Fruit fly (Drosophila melanogaster) whole organism, embryonic: ENCODE data around the gene elB.

Source experiments
- BtbVII ChIP-seq: fragments of 200-800 bp; sonication (Bioruptor generic); optimal IDR thresholded peaks from 3 replicates; lab custom pipeline; 2017; ENCODE audit warnings: missing biosample characterization, mild to moderate bottlenecking, missing genetic modification characterization
- CG13424 ChIP-seq: fragments of 200-800 bp; sonication (Bioruptor generic); optimal IDR thresholded peaks from 2 replicates; lab custom pipeline; 2019; ENCODE audit warnings: missing biosample characterization, mild to moderate bottlenecking, missing genetic modification characterization, moderate library complexity
- CG15011 ChIP-seq: fragments of 200-800 bp; sonication (Bioruptor generic); optimal IDR thresholded peaks from 3 replicates; lab custom pipeline; 2018; ENCODE audit warnings: missing biosample characterization, mild to moderate bottlenecking, missing genetic modification characterization
- CG2678 ChIP-seq: fragments of 200-800 bp; sonication (Bioruptor generic); optimal IDR thresholded peaks from 3 replicates; lab custom pipeline; 2019; ENCODE audit warnings: missing biosample characterization, mild to moderate bottlenecking, missing genetic modification characterization, moderate library complexity
- CG8924 ChIP-seq: fragments of 200-800 bp; optimal IDR thresholded peaks from 3 replicates; lab custom pipeline; 2019; ENCODE audit warnings: missing biosample characterization, mild to moderate bottlenecking, missing genetic modification characterization, moderate library complexity
- Ets65A ChIP-seq: fragments of 200-800 bp; sonication (Bioruptor generic); peaks from one replicate; lab custom pipeline; 2016; ENCODE audit warnings: missing biosample characterization, missing genetic modification characterization
- Hey ChIP-seq: fragments of 200-800 bp; sonication (Bioruptor generic); optimal IDR thresholded peaks from 3 replicates; lab custom pipeline; 2018; ENCODE audit warnings: missing biosample characterization, mild to moderate bottlenecking, missing genetic modification characterization
- ab ChIP-seq: fragments of 200-800 bp; sonication (Bioruptor generic); optimal IDR thresholded peaks from 2 replicates; lab custom pipeline; 2016; ENCODE audit warnings: missing biosample characterization, missing genetic modification characterization
- crc ChIP-seq: fragments of 200-800 bp; sonication (Bioruptor generic); optimal IDR thresholded peaks from 2 replicates; lab custom pipeline; 2016; ENCODE audit warnings: missing biosample characterization, missing genetic modification characterization
- crp ChIP-seq, 2 experiments: fragments of 200-800 bp; sonication (Bioruptor generic); optimal IDR thresholded peaks; 2 replicates in 1 of 2; 3 replicates in 1 of 2; lab custom pipeline; 2017; ENCODE audit warnings: missing biosample characterization in 2 of 2, missing genetic modification characterization in 2 of 2, mild to moderate bottlenecking in 1 of 2, moderate library complexity in 1 of 2
- mld ChIP-seq: fragments of 200-800 bp; sonication (Bioruptor generic); IDR thresholded peaks from 3 replicates; pipeline ENCODE4 v1.3.6; 2022; ENCODE audit warnings: missing biosample characterization, missing genetic modification characterization; ENCODE audit not compliant: partially characterized antibody
- phol ChIP-seq: fragments of 200-800 bp; sonication (Bioruptor generic); optimal IDR thresholded peaks from 3 replicates; lab custom pipeline; 2018; ENCODE audit warnings: missing biosample characterization, mild to moderate bottlenecking, missing genetic modification characterization, moderate library complexity
- sima ChIP-seq: fragments of 200-800 bp; sonication (Bioruptor generic); optimal IDR thresholded peaks from 2 replicates; lab custom pipeline; 2016; ENCODE audit warnings: missing biosample characterization, missing genetic modification characterization

DNA sequence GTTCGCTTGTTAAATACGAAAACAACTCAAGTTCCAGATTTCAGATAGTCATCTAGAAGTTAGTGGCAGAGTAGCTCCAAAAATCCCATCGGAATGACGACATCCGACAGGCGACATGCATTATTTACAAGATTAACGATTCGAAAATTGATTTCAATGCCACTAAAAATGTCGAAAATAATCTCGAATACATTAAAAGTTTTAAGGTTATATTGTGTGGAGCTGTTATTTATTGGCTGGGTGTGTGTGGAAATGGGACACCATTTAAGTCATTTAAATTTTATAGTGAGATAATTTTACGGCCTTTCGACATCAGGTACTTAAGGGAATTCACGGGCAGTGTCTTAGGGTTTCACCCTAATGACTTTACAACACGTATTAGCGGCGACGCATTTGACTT, 46.9 kb upstream of the elB start:
- no peak for TF ChIP-seq CG15011
- no peak for TF ChIP-seq sima
- no peak for TF ChIP-seq phol (tag; lab: Kevin White, UChicago)
- no peak for TF ChIP-seq CG8924
- no peak for TF ChIP-seq crp (GFP tag; optimal IDR thresholded peaks at IDR 0.05; lab: Kevin White, UChicago)
- TF ChIP-seq crc, result no peak
- TF ChIP-seq BtbVII, result no peak
- no peak for TF ChIP-seq ab (GFP tag; lab: Kevin White, UChicago)
- no peak for TF ChIP-seq CG2678 (tag; lab: Kevin White, UChicago)
- no peak for TF ChIP-seq Hey (tag; lab: Kevin White, UChicago)
- TF ChIP-seq Ets65A (GFP tag; lab: Kevin White, UChicago), result no peak
- no peak for TF ChIP-seq mld (GFP tag; lab: Robert Waterston, UW)
- TF ChIP-seq CG13424 (tag; lab: Kevin White, UChicago), result no peak
